Worm (Caenorhabditis elegans): ENCODE data around the gene Y43C5A.7.

Y43C5A.7 gene

DNA sequence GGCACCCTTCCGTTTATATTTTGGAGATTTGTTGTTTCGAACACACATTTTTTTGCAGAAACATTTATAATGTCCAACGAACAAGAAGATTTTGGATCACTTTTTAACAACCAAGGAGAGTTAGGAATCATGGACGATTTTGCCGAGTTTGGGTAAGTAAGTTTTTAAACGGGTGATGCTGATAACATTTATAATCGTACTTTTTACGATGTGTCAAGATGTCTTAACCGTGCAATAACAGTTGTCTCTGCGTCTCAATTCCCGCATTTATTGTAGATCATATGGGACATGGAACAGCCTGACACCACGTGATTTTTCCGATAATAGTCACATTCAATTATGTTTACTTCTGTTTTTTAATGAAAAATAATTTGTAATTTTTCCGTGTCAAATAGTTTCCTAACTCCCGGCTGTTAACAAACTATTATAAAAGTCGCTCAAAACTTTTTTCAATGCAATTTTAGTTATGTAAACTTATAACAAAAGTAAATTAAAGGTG is 26.4 kb upstream of the Y43C5A.7 start, which contains the start of gene daf-14:
Gene daf-14, plus strand, starts transcription at position 51 of the 499 bp plus-strand sequence.
- TF ChIP-seq skn-1 (tag; optimal IDR thresholded peaks at IDR 0.05) (no peak), unc-62 (GFP tag; optimal IDR thresholded peaks at IDR 0.05) (no peak), nfya-1 (tag; optimal IDR thresholded peaks at IDR 0.05; ENCODE audit: insufficient read depth) (peak; percentile 11), zag-1 (tag; optimal IDR thresholded peaks at IDR 0.05) (no peak), lin-15B (tag; optimal IDR thresholded peaks at IDR 0.05) (no peak), ceh-16 (tag; optimal IDR thresholded peaks at IDR 0.05) (no peak), nhr-28 (tag; optimal IDR thresholded peaks at IDR 0.05) (no peak), ztf-11 (tag; optimal IDR thresholded peaks at IDR 0.05) (no peak), pqm-1 (tag; optimal IDR thresholded peaks at IDR 0.05) (peak; percentile 22), fkh-2 (tag; optimal IDR thresholded peaks at IDR 0.05) (no peak), elt-2 (tag; optimal IDR thresholded peaks at IDR 0.05) (peak; percentile 46), hmg-11 (tag; optimal IDR thresholded peaks at IDR 0.05) (no peak), pha-4 (tag; optimal IDR thresholded peaks at IDR 0.05) (peak; percentile 25), nhr-43 (tag; optimal IDR thresholded peaks at IDR 0.05; ENCODE audit: poor library complexity, severe bottlenecking) (no peak), nhr-23 (tag; optimal IDR thresholded peaks at IDR 0.05) (peak; percentile 4), ama-1 (optimal IDR thresholded peaks at IDR 0.05) (no peak), ceh-28 (tag; optimal IDR thresholded peaks at IDR 0.05) (no peak)

ce11 chrIV:10251261-10251660 is 25.8 kb upstream of the Y43C5A.7 start:
- TF ChIP-seq pha-4 (tag; optimal IDR thresholded peaks at IDR 0.05), result no peak
- TF ChIP-seq sea-2 (GFP tag; optimal IDR thresholded peaks at IDR 0.05), result no peak
- no peak for TF ChIP-seq nfya-1 (tag; optimal IDR thresholded peaks at IDR 0.05; ENCODE audit: insufficient read depth)
- no peak for TF ChIP-seq nhr-77 (tag; optimal IDR thresholded peaks at IDR 0.05)

ce11 chrIV:10251764-10252163 is 25.3 kb upstream of the Y43C5A.7 start:
- no peak for TF ChIP-seq ZK546.5 (tag; optimal IDR thresholded peaks at IDR 0.05)
- no peak for TF ChIP-seq fkh-10 (GFP tag; optimal IDR thresholded peaks at IDR 0.05)
- TF ChIP-seq mml-1 (tag; optimal IDR thresholded peaks at IDR 0.05), result no peak
- TF ChIP-seq ceh-16 (tag; optimal IDR thresholded peaks at IDR 0.05), result no peak
- no peak for TF ChIP-seq ceh-28 (tag; optimal IDR thresholded peaks at IDR 0.05)
- TF ChIP-seq lin-15B (tag; optimal IDR thresholded peaks at IDR 0.05), result no peak
- TF ChIP-seq mdl-1 (tag; optimal IDR thresholded peaks at IDR 0.05), result no peak
- no peak for TF ChIP-seq jun-1 (tag; optimal IDR thresholded peaks at IDR 0.05)
- TF ChIP-seq elt-2 (tag; optimal IDR thresholded peaks at IDR 0.05), result no peak
- TF ChIP-seq nhr-28 (tag; optimal IDR thresholded peaks at IDR 0.05), result no peak
- no peak for TF ChIP-seq lin-39 (tag; optimal IDR thresholded peaks at IDR 0.05)

ce11 chrIV:10252350-10252792 is 24.7 kb upstream of the Y43C5A.7 start:
- TF ChIP-seq ceh-82 (tag; optimal IDR thresholded peaks at IDR 0.05), result no peak
- TF ChIP-seq fkh-10 (GFP tag; optimal IDR thresholded peaks at IDR 0.05), result peak; percentile 93
- no peak for TF ChIP-seq ceh-16 (tag; optimal IDR thresholded peaks at IDR 0.05)
- peak; percentile 57 for TF ChIP-seq lin-15B (tag; optimal IDR thresholded peaks at IDR 0.05)
- peak; percentile 46 for TF ChIP-seq egl-5 (tag; optimal IDR thresholded peaks at IDR 0.05)
- peak; percentile 39 for TF ChIP-seq R02D3.7 (tag; optimal IDR thresholded peaks at IDR 0.05)
- TF ChIP-seq jun-1 (tag; optimal IDR thresholded peaks at IDR 0.05), result peak; percentile 97
- TF ChIP-seq pha-4 (tag; optimal IDR thresholded peaks at IDR 0.05), result peak; percentile 93
- peak; percentile 75 for TF ChIP-seq elt-1 (tag; optimal IDR thresholded peaks at IDR 0.05)
- TF ChIP-seq ZK546.5 (tag; optimal IDR thresholded peaks at IDR 0.05), result no peak
- peak; percentile 38 for TF ChIP-seq ztf-4 (tag; optimal IDR thresholded peaks at IDR 0.05)
- no peak for TF ChIP-seq zag-1 (tag; optimal IDR thresholded peaks at IDR 0.05)
- no peak for TF ChIP-seq nhr-12 (tag; optimal IDR thresholded peaks at IDR 0.05)
- peak; percentile 81 for TF ChIP-seq hmg-11 (tag; optimal IDR thresholded peaks at IDR 0.05)
- TF ChIP-seq nhr-28 (tag; optimal IDR thresholded peaks at IDR 0.05), result no peak
- TF ChIP-seq ama-1 (optimal IDR thresholded peaks at IDR 0.05), result no peak
- TF ChIP-seq nhr-43 (tag; optimal IDR thresholded peaks at IDR 0.05; ENCODE audit: poor library complexity, severe bottlenecking), result peak; percentile 25
- TF ChIP-seq unc-39 (tag; optimal IDR thresholded peaks at IDR 0.05), result no peak
- TF ChIP-seq ceh-28 (tag; optimal IDR thresholded peaks at IDR 0.05), result peak; percentile 74
- TF ChIP-seq nhr-23 (tag; optimal IDR thresholded peaks at IDR 0.05), result peak; percentile 52
- peak; percentile 93 for TF ChIP-seq elt-2 (tag; optimal IDR thresholded peaks at IDR 0.05)
- TF ChIP-seq fos-1 (tag; optimal IDR thresholded peaks at IDR 0.05), result peak; percentile 2
- no peak for TF ChIP-seq egl-27 (tag; optimal IDR thresholded peaks at IDR 0.05)
- TF ChIP-seq daf-12 (tag; optimal IDR thresholded peaks at IDR 0.05), result no peak
- TF ChIP-seq nhr-11 (tag; optimal IDR thresholded peaks at IDR 0.05), result peak; percentile 75
- TF ChIP-seq eor-1 (tag; optimal IDR thresholded peaks at IDR 0.05), result no peak
- TF ChIP-seq ceh-9 (tag; optimal IDR thresholded peaks at IDR 0.05), result no peak
- no peak for TF ChIP-seq elt-3 (tag; optimal IDR thresholded peaks at IDR 0.05)
- no peak for TF ChIP-seq ztf-11 (tag; optimal IDR thresholded peaks at IDR 0.05)
- peak; percentile 70 for TF ChIP-seq lsy-12 (tag; optimal IDR thresholded peaks at IDR 0.05)
- no peak for TF ChIP-seq nhr-76 (tag; optimal IDR thresholded peaks at IDR 0.05)
- peak; percentile 92 for TF ChIP-seq pqm-1 (tag; optimal IDR thresholded peaks at IDR 0.05)
- peak; percentile 64 for TF ChIP-seq lin-39 (tag; optimal IDR thresholded peaks at IDR 0.05)
- TF ChIP-seq sea-2 (GFP tag; optimal IDR thresholded peaks at IDR 0.05), result no peak
- TF ChIP-seq nhr-25 (tag; optimal IDR thresholded peaks at IDR 0.05), result peak; percentile 43
- peak; percentile 86 for TF ChIP-seq nfya-1 (tag; optimal IDR thresholded peaks at IDR 0.05; ENCODE audit: insufficient read depth)
- TF ChIP-seq tbx-2 (tag; optimal IDR thresholded peaks at IDR 0.05), result peak; percentile 67
- TF ChIP-seq nhr-77 (tag; optimal IDR thresholded peaks at IDR 0.05), result no peak
